Worm (Caenorhabditis elegans) whole organism, L4 larva: Measurements from ENCODE around the gene ZK1236.5.

ENCODE experiments used
- ZK546.5 ChIP-seq, 2 experiments: sonication (generic microtip); optimal IDR thresholded peaks; 2 replicates each; lab custom pipeline; 2017; ENCODE audit warnings: missing biosample characterization in 2 of 2, missing genetic modification characterization in 2 of 2
- ceh-82 ChIP-seq: sonication (generic microtip); optimal IDR thresholded peaks from 2 replicates; lab custom pipeline; 2017; ENCODE audit warnings: missing biosample characterization, missing genetic modification characterization
- lim-7 ChIP-seq: fragments of 200-800 bp; sonication (Bioruptor generic); IDR thresholded peaks from 2 replicates; pipeline ENCODE4 v1.3.6; 2022; ENCODE audit warnings: missing genetic modification characterization, missing compliant biosample characterization
- lsy-2 ChIP-seq, 2 experiments: fragments of 150-350 bp in 1 of 2; sonication (generic microtip) in 1 of 2; optimal IDR thresholded peaks; 2 replicates each; lab custom pipeline; 2014 to 2017; ENCODE audit warnings: missing biosample characterization in 2 of 2, missing genetic modification characterization in 2 of 2
- nhr-76 ChIP-seq: fragments of 150-350 bp; optimal IDR thresholded peaks from 2 replicates; lab custom pipeline; 2014; ENCODE audit warnings: missing biosample characterization, missing genetic modification characterization
- nhr-77 ChIP-seq: fragments of 150-350 bp; optimal IDR thresholded peaks from 2 replicates; lab custom pipeline; 2014; ENCODE audit warnings: missing biosample characterization, missing genetic modification characterization
- unc-62 ChIP-seq, 3 experiments: fragments of 150-350 bp in 1 of 3; sonication (generic microtip); optimal IDR thresholded peaks in 2 of 3; peaks in 1 of 3; 1 replicate in 1 of 3; 2 replicates in 2 of 3; lab custom pipeline; 2014 to 2017; ENCODE audit warnings: missing biosample characterization in 3 of 3, missing genetic modification characterization in 3 of 3, missing genetic modification reagents in 3 of 3, missing genotype in 1 of 3

DNA sequence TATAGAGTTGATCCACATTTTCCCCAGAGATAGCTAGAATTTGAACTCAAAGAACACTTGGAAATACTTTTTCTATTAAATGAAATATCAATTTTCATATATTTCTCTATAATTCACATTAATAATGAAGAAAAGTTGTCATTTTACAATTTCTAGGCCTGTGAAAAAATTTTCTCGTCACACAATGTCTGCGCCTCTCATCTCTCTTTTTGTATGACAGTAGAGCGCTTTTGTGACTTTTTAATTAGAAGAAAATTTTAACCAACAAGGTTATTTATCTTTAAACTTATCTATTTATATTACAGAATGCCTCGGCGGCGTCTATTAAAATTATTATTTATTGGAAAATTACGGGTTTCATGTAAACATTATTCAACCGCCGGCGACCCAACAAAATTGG is 3.0 kb downstream of the ZK1236.5 start, which contains the start of gene ZK1236.1:
- TF ChIP-seq nhr-77 (no peak), ceh-82 (tag; lab: Kevin White, UChicago) (no peak), unc-62 (GFP tag; optimal IDR thresholded peaks at IDR 0.05 in 1 of 2; lab: Kevin White, UChicago) (no peak), unc-62 (tag; optimal IDR thresholded peaks at IDR 0.05; lab: Kevin White, UChicago) (no peak), lim-7 (GFP tag; lab: Robert Waterston, UW) (no peak), ZK546.5 (tag; optimal IDR thresholded peaks at IDR 0.05; lab: Kevin White, UChicago) (no peak), nhr-76 (tag; lab: Kevin White, UChicago) (no peak), lsy-2 (tag; optimal IDR thresholded peaks at IDR 0.05; lab: Kevin White, UChicago) (peak in 1 of 2 experiments; percentile 35)
